Worm (Caenorhabditis elegans) whole organism, midembryonic: ENCODE measurements around the gene clc-29.

Source experiments
- flt-1 ChIP-seq: fragments of 200-800 bp; sonication (Bioruptor generic); IDR thresholded peaks from 2 replicates; pipeline ENCODE4 v1.3.6; 2022; ENCODE audit warnings: missing genetic modification characterization, missing compliant biosample characterization
- klf-2 ChIP-seq: fragments of 200-800 bp; sonication (Bioruptor generic); conservative IDR thresholded peaks from 2 replicates; pipeline ENCODE4 v1.3.6; 2022; ENCODE audit warnings: missing genetic modification reagents, missing genetic modification characterization, missing compliant biosample characterization
- ref-1 ChIP-seq: fragments of 200-800 bp; sonication (Bioruptor generic); conservative IDR thresholded peaks from 2 replicates; pipeline ENCODE4 v1.3.6; 2022; ENCODE audit warnings: missing genetic modification reagents, missing genetic modification characterization, missing compliant biosample characterization

DNA sequence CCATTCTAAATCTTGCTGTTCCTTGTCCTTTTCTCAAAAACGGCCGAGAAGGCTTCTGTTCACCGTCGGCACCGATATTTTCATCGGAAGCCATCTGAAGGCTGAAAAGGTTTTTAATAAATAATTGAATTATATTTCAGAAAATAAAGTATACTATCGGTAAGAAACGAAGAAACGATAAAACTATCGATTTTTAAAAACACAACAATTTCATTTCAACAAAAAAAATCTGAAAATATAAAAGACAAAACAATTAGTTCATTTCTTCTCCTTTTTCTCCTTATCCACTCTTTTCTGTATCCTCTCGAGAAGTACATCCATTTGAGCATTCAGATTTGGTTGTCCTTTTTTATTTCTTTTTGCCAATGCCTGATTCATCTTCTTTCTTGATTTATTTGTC lies 29.2 kb downstream of the clc-29 start, which contains the start of gene sas-4:
- no peak for TF ChIP-seq klf-2 (GFP tag; lab: Robert Waterston, UW)
- no peak for TF ChIP-seq ref-1 (GFP tag; lab: Robert Waterston, UW)
- TF ChIP-seq flt-1 (GFP tag; lab: Robert Waterston, UW) = no peak
